Worm (Caenorhabditis elegans): ENCODE results near the gene zyx-1.

Gene zyx-1

ce11 chrII:13059196-13059595 is 2.5 kb downstream of the zyx-1 start:
- TF ChIP-seq F52B5.7 (tag; optimal IDR thresholded peaks at IDR 0.05) (peak; percentile 37), zfh-2 (GFP tag; conservative IDR thresholded peaks at IDR 0.05) (peak; percentile 81), aptf-2 (GFP tag; conservative IDR thresholded peaks at IDR 0.05) (no peak), hmg-20 (GFP tag; IDR thresholded peaks at IDR 0.05) (0 out of 2 replicates have a peak, but pooled peaks have one; percentile 16), dox-1 (GFP tag; IDR thresholded peaks at IDR 0.05) (no peak)

DNA sequence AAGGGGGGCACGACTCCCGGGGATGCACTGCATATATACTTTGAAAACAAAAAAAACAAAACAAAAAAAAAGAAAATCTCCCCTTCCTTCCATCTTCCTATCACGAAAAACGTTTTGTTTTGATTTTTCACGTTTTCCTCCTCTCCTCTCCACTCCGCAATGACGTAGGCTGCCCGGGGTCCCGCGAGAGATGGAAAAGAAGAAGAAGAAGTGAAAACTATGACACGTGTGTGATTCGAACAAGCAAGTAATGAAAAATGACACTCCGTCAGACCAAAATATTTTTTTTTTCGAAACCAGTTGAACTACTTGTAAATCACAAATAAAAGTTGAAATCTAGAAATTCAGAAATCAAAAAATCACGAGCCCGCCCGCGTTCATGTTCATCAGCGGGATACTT is 8.5 kb downstream of the zyx-1 start:
- TF ChIP-seq ama-1 (optimal IDR thresholded peaks at IDR 0.05) (no peak), ama-1 (GFP tag; optimal IDR thresholded peaks at IDR 0.05) (no peak), ZK185.1 (tag; optimal IDR thresholded peaks at IDR 0.05; ENCODE audit: poor library complexity, severe bottlenecking) (no peak)

ce11 chrII:13066777-13067290 is 10.1 kb downstream of the zyx-1 start:
- TF ChIP-seq egrh-3 (GFP tag; IDR thresholded peaks at IDR 0.05), result peak; percentile 87
- peak; percentile 94 for TF ChIP-seq zfh-2 (GFP tag; conservative IDR thresholded peaks at IDR 0.05)
- no peak for TF ChIP-seq cebp-1 (GFP tag; IDR thresholded peaks at IDR 0.05)
- peak; percentile 13 for TF ChIP-seq cebp-1 (tag; optimal IDR thresholded peaks at IDR 0.05)
- TF ChIP-seq egl-44 (GFP tag; IDR thresholded peaks at IDR 0.05), result 0 out of 2 replicates have a peak, but pooled peaks have one; percentile 19
- TF ChIP-seq K11D2.4 (GFP tag; IDR thresholded peaks at IDR 0.05), result 0 out of 2 replicates have a peak, but pooled peaks have one; percentile 36
- TF ChIP-seq mcd-1 (GFP tag; IDR thresholded peaks at IDR 0.05), result no peak

ce11 chrII:13073102-13073501 is 16.4 kb downstream of the zyx-1 start, which contains the start of gene F42G4.5:
Gene F42G4.5, plus strand, starts transcription at chrII:13073480.
- TF ChIP-seq athp-1 (tag; optimal IDR thresholded peaks at IDR 0.05) (no peak), nhr-27 (tag; optimal IDR thresholded peaks at IDR 0.05) (no peak), lin-35 (GFP tag; optimal IDR thresholded peaks at IDR 0.05) (no peak), efl-1 (GFP tag; optimal IDR thresholded peaks at IDR 0.05) (no peak), nhr-80 (tag; optimal IDR thresholded peaks at IDR 0.05) (peak; percentile 93), Y53F4B.3 (GFP tag; IDR thresholded peaks at IDR 0.05) (no peak), hmg-1.2 (GFP tag; IDR thresholded peaks at IDR 0.05) (no peak), rcor-1 (GFP tag; IDR thresholded peaks at IDR 0.05) (no peak), rpc-1 (optimal IDR thresholded peaks at IDR 0.05) (no peak), rpc-1 (tag; optimal IDR thresholded peaks at IDR 0.05) (no peak)

DNA sequence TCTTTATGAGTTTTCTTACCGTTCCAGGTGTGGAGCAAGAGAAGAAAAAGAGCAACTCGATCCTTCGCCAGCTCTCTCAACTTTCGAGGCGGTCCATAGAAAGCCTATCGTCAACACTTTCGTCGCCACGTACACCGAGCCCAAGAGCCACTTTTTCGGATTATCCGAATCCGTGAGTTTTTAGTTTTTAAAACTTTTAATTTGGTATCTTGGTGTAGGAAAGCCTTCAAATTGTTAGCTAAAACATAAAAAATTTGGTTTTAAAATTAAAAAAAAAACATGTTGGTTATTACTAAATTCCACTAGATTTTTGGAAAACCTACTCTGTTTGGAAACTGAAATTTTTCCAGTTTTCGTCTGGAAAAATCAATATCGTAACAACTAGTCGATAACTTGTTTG is 17.0 kb downstream of the zyx-1 start:
- TF ChIP-seq K11D2.4 (GFP tag; IDR thresholded peaks at IDR 0.05), result no peak
- no peak for TF ChIP-seq fkh-3 (tag; optimal IDR thresholded peaks at IDR 0.05)
- TF ChIP-seq nfya-1 (tag; optimal IDR thresholded peaks at IDR 0.05; ENCODE audit: borderline replicate concordance, insufficient read depth), result no peak
- no peak for TF ChIP-seq madf-6 (GFP tag; IDR thresholded peaks at IDR 0.05)
- no peak for TF ChIP-seq cebp-2 (GFP tag; IDR thresholded peaks at IDR 0.05)
- no peak for TF ChIP-seq bed-2 (GFP tag; IDR thresholded peaks at IDR 0.05)
- TF ChIP-seq madf-3 (GFP tag; IDR thresholded peaks at IDR 0.05), result no peak
- TF ChIP-seq tbp1 (GFP tag; optimal IDR thresholded peaks at IDR 0.05), result no peak
- no peak for TF ChIP-seq egl-18 (GFP tag; IDR thresholded peaks at IDR 0.05)
- no peak for TF ChIP-seq hmg-1.2 (GFP tag; IDR thresholded peaks at IDR 0.05)
- no peak for TF ChIP-seq F22D6.2 (tag; optimal IDR thresholded peaks at IDR 0.05)
- no peak for TF ChIP-seq sea-2 (GFP tag; IDR thresholded peaks at IDR 0.05)
- no peak for TF ChIP-seq dpl-1 (GFP tag; optimal IDR thresholded peaks at IDR 0.05)
- no peak for TF ChIP-seq nhr-90 (tag; optimal IDR thresholded peaks at IDR 0.05)
- no peak for TF ChIP-seq F57C9.4 (tag; optimal IDR thresholded peaks at IDR 0.05)
- no peak for TF ChIP-seq sptf-2 (GFP tag; optimal IDR thresholded peaks at IDR 0.05)
- no peak for TF ChIP-seq F23B12.7 (tag; optimal IDR thresholded peaks at IDR 0.05; ENCODE audit: insufficient read depth)
- no peak for TF ChIP-seq rpc-1 (optimal IDR thresholded peaks at IDR 0.05)
- TF ChIP-seq rpc-1 (tag; optimal IDR thresholded peaks at IDR 0.05), result no peak

Data from whole organism, young adult.